Fruit fly (Drosophila melanogaster) Kc167 (cell line): ENCODE data around the gene CG32163.

Experiments used
- Myc ChIP-seq: fragments of >200 bp; optimal IDR thresholded peaks from 2 replicates; lab custom pipeline; 2017; ENCODE audit warnings: missing external identifiers
- psq ChIP-seq: fragments of >200 bp; optimal IDR thresholded peaks from 2 replicates; lab custom pipeline; 2017; ENCODE audit warnings: missing external identifiers

DNA sequence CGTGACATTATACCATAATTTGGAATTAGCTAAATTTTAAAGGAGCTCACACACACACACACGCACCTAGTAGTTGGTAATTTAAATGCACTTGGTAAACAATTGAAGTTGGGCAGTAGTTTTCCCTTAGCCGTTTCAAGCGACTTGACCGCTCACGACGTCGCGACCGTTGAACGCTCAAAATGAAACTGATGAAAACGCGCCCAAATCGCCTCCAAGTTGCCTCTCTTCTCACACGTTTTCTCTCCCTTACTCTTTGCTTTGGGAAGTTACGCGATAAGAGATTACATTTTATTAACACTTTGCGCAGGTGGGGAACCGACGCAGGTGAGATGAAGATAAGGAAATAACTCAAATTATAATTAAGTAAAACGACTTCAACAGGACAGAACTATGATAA lies 14.7 kb upstream of the CG32163 start:
- TF ChIP-seq Myc (lab: Kevin White, UChicago) (no peak), psq (no peak)
